Worm (Caenorhabditis elegans) whole organism, midembryonic: ENCODE measurements around the gene F13H8.6.

Experiments used
- T22C8.4 ChIP-seq: fragments of 200-800 bp; sonication (Bioruptor generic); IDR thresholded peaks from 2 replicates; pipeline ENCODE4 v1.3.6; 2022; ENCODE audit warnings: missing genetic modification characterization, missing compliant biosample characterization
- flt-1 ChIP-seq: fragments of 200-800 bp; sonication (Bioruptor generic); IDR thresholded peaks from 2 replicates; pipeline ENCODE4 v1.3.6; 2022; ENCODE audit warnings: missing genetic modification characterization, missing compliant biosample characterization
- ref-1 ChIP-seq: fragments of 200-800 bp; sonication (Bioruptor generic); conservative IDR thresholded peaks from 2 replicates; pipeline ENCODE4 v1.3.6; 2022; ENCODE audit warnings: missing genetic modification reagents, missing genetic modification characterization, missing compliant biosample characterization
- tab-1 ChIP-seq: fragments of 200-800 bp; sonication (Bioruptor generic); IDR thresholded peaks from 2 replicates; pipeline ENCODE4 v1.3.6; 2022; ENCODE audit warnings: missing genetic modification characterization, missing compliant biosample characterization
- ztf-23 ChIP-seq: fragments of 200-800 bp; sonication (Bioruptor generic); IDR thresholded peaks from 2 replicates; pipeline ENCODE4 v1.3.6; 2022; ENCODE audit warnings: missing genetic modification reagents, missing genetic modification characterization, missing compliant biosample characterization

DNA sequence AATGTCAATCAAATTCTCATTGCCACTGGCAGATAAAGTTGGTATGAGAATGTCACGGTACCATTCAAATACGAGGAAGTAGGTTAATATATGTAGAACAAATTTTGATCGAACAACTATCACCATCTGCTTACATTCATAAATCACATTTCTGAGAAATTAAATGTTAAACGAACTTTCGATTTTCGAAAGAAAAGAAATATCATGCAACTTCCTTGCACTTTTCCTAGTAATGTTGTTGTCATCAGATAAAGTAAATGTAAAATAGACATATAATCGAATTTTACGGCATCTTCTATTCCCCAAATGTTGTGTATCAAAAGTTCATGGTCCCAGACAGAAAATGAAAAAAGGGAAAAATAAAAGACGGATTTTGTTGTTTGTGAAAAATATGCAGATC lies 24.7 kb upstream of the F13H8.6 start:
- TF ChIP-seq flt-1 (no peak), ztf-23 (GFP tag; lab: Robert Waterston, UW) (no peak), tab-1 (GFP tag; lab: Robert Waterston, UW) (no peak), T22C8.4 (GFP tag; lab: Robert Waterston, UW) (no peak), ref-1 (GFP tag; lab: Robert Waterston, UW) (no peak)
